Fruit fly (Drosophila melanogaster): ENCODE data around the gene CG2493.
"Not testable (repeated sequence)": the region's sequence is repeated elsewhere in the genome, so short reads cannot be mapped to it uniquely, and the experiment has no call there.

Gene CG2493

dm6 chr2L:20449864-20450263, 13.4 kb downstream of the CG2493 start, which contains the start of the genes CG31683 and CG31687:
CG31683 (minus strand) TSS chr2L:20449964.
CG31687 (plus strand) TSS chr2L:20450225.
- not testable (repeated sequence) for TF ChIP-seq CTCF, CG8478 (optimal IDR thresholded peaks at IDR 0.05)

DNA sequence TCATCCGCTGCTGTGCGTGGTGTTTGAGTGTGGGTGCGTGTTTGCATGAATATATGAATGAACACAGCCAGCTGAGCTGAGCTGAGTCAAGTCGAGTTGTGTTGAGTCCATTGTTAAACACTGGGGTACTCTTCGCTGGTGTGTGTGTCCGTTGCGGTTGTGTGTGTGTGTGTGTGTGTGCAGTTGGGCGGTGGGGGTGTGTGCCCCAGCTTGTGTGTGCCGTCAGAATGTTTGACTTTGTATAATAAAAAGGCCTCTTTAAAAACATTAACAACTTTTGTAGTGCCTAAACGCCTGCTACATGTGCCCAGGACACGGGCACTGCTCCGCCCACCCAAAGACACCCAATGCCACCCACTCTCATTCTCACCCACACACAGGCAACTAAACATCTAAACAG, 24.8 kb downstream of the CG2493 start:
- no peak for TF ChIP-seq CG8478 (optimal IDR thresholded peaks at IDR 0.05)
- TF ChIP-seq CTCF (optimal IDR thresholded peaks at IDR 0.05), result no peak

DNA sequence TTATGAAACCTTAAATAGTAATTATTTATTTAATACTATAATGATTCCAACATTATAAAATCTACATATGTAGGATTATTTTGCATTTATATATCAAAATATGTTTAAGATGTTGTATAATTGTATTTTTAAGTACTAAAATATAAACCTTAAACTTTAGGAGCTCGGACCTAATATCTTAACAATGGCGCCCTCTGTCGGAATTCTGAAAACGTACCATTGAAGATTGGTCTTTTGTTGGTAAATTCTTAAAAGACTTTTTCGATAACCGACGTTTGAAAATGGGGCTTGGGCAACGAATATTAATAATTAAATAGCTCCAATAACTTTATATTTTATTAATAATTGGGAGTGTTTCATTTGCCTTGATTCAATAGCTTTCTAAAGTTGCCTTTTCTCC, 25.4 kb downstream of the CG2493 start:
- peak in 1 of 2 experiments; percentile 63 for TF ChIP-seq CTCF (optimal IDR thresholded peaks at IDR 0.05)
- no peak for TF ChIP-seq CG8478 (optimal IDR thresholded peaks at IDR 0.05)

- TF ChIP-seq CTCF (optimal IDR thresholded peaks at IDR 0.05), result no peak
- TF ChIP-seq CG8478 (optimal IDR thresholded peaks at IDR 0.05), result no peak
These were observed 28.0 kb downstream of the CG2493 start for dm6 chr2L:20435199-20435598.

dm6 chr2L:20434779-20435178, 28.5 kb downstream of the CG2493 start:
- TF ChIP-seq CTCF (optimal IDR thresholded peaks at IDR 0.05) (no peak), CG8478 (optimal IDR thresholded peaks at IDR 0.05) (no peak)

dm6 chr2L:20431210-20431609, 32.0 kb downstream of the CG2493 start:
- no peak for TF ChIP-seq CG8478 (optimal IDR thresholded peaks at IDR 0.05)
- no peak for TF ChIP-seq CTCF (optimal IDR thresholded peaks at IDR 0.05)

DNA sequence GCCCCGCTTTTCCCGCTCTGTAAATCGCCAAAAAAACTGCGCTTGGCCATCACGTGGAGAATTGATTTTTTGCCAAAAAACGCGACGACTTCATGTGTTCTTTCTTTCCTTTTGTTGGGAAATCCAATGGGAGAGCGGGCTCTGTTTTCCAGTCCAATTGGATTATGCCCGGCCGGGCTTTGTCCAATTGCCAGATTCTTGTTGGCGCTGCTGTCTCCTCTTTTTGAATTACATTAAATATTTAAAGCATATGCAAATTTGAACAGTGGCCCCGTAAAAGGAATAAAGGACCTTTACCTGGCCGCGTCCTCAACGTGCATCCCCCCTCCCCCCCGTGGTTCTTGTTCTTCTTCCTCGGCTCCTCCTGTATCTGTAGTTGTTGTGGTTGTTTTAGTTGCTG, 33.8 kb downstream of the CG2493 start:
- no peak for TF ChIP-seq CG8478 (optimal IDR thresholded peaks at IDR 0.05)
- no peak for TF ChIP-seq CTCF (optimal IDR thresholded peaks at IDR 0.05)

DNA sequence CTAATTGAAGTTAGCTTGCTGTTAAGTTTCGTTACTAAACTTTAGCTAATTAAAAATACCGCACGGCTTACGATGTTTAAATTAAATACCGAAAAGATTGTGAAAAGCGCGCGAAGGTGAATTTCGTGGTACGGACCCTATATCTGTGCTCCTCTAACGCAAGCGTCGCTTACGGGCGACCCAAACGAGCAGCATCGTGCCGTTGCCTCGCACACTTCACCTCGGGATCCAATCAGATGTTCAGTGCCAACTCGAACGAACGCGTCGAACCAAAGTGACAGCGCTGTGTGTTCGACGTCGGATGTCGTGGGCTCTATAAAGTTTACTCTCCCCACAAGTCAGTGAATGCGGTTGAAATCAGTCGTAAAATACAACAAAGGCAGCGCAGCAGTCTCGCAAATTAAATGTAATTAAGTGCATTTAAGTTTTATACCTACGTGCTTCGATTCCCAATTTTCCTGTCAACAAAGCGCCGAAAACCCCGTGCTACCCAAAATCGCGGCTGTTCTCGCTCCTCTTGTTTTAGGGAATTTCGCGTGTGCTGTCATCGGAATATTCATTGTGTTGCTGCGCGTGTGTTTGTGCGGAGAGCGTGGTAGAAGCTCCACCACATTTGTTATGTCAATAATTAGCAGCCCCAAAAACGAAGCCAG, 34.4 kb downstream of the CG2493 start:
- TF ChIP-seq CTCF (optimal IDR thresholded peaks at IDR 0.05), result no peak
- no peak for TF ChIP-seq CG8478 (optimal IDR thresholded peaks at IDR 0.05)

DNA sequence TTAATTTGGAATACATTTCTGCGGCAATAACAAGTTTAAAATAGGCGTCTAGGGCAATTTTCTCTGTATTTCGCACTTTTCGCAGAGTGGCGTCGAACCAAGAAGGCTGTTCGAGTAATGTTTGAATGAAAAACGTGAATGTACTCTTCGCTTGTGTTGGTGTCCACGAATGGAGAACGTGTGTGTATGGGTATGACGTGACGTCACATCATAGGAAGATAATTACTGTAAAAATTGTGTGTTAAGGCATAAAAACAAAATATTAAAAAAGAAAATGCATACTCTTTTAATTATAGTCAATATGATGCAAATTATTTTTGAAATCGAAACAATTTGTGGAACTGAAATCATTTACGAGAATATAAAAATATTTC, 34.9 kb downstream of the CG2493 start:
- TF ChIP-seq CTCF (optimal IDR thresholded peaks at IDR 0.05), result no peak
- no peak for TF ChIP-seq CG8478 (optimal IDR thresholded peaks at IDR 0.05)

dm6 chr2L:20427401-20427800, 35.8 kb downstream of the CG2493 start:
- TF ChIP-seq CG8478 (optimal IDR thresholded peaks at IDR 0.05), result no peak
- TF ChIP-seq CTCF (optimal IDR thresholded peaks at IDR 0.05), result no peak

dm6 chr2L:20425854-20426396, 37.3 kb downstream of the CG2493 start, which contains the start of gene CG31688:
CG31688 (plus strand) TSS chr2L:20426199.
- TF ChIP-seq CTCF (optimal IDR thresholded peaks at IDR 0.05) (peak; percentile 74 to 82), CG8478 (optimal IDR thresholded peaks at IDR 0.05) (no peak)

dm6 chr2L:20424560-20424959, 38.7 kb downstream of the CG2493 start, which contains the start of gene CG15130:
CG15130 (minus strand) TSS chr2L:20424660.
- TF ChIP-seq CG8478 (optimal IDR thresholded peaks at IDR 0.05), result no peak
- no peak for TF ChIP-seq CTCF (optimal IDR thresholded peaks at IDR 0.05)

DNA sequence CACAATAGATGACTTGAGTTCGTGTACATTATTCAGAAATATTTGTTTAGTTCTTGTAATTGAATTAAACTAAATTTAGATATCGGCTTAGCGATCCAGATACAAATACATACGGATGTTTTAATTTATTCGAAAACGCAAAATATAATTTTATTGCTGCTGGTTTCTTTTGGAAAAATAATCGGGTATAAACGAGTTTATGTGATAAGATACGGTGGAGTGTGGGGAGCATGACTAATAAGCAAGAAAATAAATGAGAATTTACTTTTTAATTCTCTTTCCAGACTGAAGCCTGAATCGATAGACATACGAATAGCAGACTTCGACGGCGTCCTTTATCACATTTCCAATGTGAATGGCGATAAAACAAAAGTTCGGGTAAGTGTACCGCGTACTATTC, 43.2 kb downstream of the CG2493 start:
- TF ChIP-seq CG8478 (optimal IDR thresholded peaks at IDR 0.05), result no peak
- TF ChIP-seq CTCF (optimal IDR thresholded peaks at IDR 0.05), result no peak

dm6 chr2L:20417597-20418286, 45.5 kb downstream of the CG2493 start:
- TF ChIP-seq CG8478 (optimal IDR thresholded peaks at IDR 0.05) (no peak), CTCF (optimal IDR thresholded peaks at IDR 0.05) (no peak)

dm6 chr2L:20416754-20417563, 46.3 kb downstream of the CG2493 start, which contains the start of the genes CG10949 and Arpc2:
CG10949 (minus strand) TSS chr2L:20416918.
Arpc2 (plus strand) TSS chr2L:20417057.
- TF ChIP-seq CG8478 (optimal IDR thresholded peaks at IDR 0.05), result no peak
- TF ChIP-seq CTCF (optimal IDR thresholded peaks at IDR 0.05), result no peak
